Fruit fly (Drosophila melanogaster) whole organism, embryonic: ENCODE measurements around the gene CG14618.

Experiments used
- BEAF-32 ChIP-seq: fragments of 200-800 bp; sonication (Bioruptor generic); optimal IDR thresholded peaks from 3 replicates; lab custom pipeline; 2017; ENCODE audit warnings: missing biosample characterization, missing genetic modification characterization, mild to moderate bottlenecking, moderate library complexity, missing genetic modification reagents
- Blimp-1 ChIP-seq: fragments of 200-800 bp; sonication (Bioruptor generic); optimal IDR thresholded peaks from 3 replicates; lab custom pipeline; 2018; ENCODE audit warnings: missing biosample characterization, missing genetic modification characterization, mild to moderate bottlenecking, moderate library complexity, missing genetic modification reagents
- CG10366 ChIP-seq: fragments of 200-800 bp; sonication (Bioruptor generic); IDR thresholded peaks from 2 replicates; pipeline ENCODE4 v1.3.6; 2022; ENCODE audit warnings: missing biosample characterization, missing genetic modification characterization
- CG11696 ChIP-seq: fragments of 200-800 bp; sonication (Bioruptor generic); IDR thresholded peaks from 2 replicates; pipeline ENCODE4 v1.3.6; 2022; ENCODE audit warnings: missing biosample characterization, missing genetic modification characterization
- CG13287 ChIP-seq: fragments of 200-800 bp; sonication (Bioruptor generic); IDR thresholded peaks from 2 replicates; pipeline ENCODE4 v1.3.6; 2022; ENCODE audit warnings: missing biosample characterization, missing genetic modification characterization; ENCODE audit not compliant: partially characterized antibody
- CG15269 ChIP-seq: fragments of 200-800 bp; sonication (Bioruptor generic); optimal IDR thresholded peaks from 2 replicates; lab custom pipeline; 2018; ENCODE audit warnings: missing biosample characterization, mild to moderate bottlenecking, missing genetic modification characterization, moderate library complexity
- CG15601 ChIP-seq: fragments of 200-800 bp; sonication (Bioruptor generic); optimal IDR thresholded peaks from 3 replicates; lab custom pipeline; 2019; ENCODE audit warnings: missing biosample characterization, mild to moderate bottlenecking, missing genetic modification characterization, moderate library complexity
- CG2875 ChIP-seq: fragments of 200-800 bp; sonication (Bioruptor generic); optimal IDR thresholded peaks from 2 replicates; lab custom pipeline; 2017; ENCODE audit warnings: missing biosample characterization, mild to moderate bottlenecking, missing genetic modification characterization, missing genetic modification reagents
- CG31441 ChIP-seq: fragments of 200-800 bp; sonication (Bioruptor generic); IDR thresholded peaks from 2 replicates; pipeline ENCODE4 v1.3.6; 2022; ENCODE audit warnings: missing biosample characterization, missing genetic modification characterization
- CG4617 ChIP-seq: fragments of 200-800 bp; sonication (Bioruptor generic); optimal IDR thresholded peaks from 3 replicates; lab custom pipeline; 2016; ENCODE audit warnings: missing biosample characterization, missing genetic modification characterization, borderline replicate concordance
- CG7839 ChIP-seq: fragments of 200-800 bp; sonication (Bioruptor generic); optimal IDR thresholded peaks from 3 replicates; lab custom pipeline; 2018; ENCODE audit warnings: missing biosample characterization, mild to moderate bottlenecking, missing genetic modification characterization, moderate library complexity
- CG8924 ChIP-seq: fragments of 200-800 bp; optimal IDR thresholded peaks from 3 replicates; lab custom pipeline; 2019; ENCODE audit warnings: missing biosample characterization, mild to moderate bottlenecking, missing genetic modification characterization, moderate library complexity
- CG8944 ChIP-seq: fragments of 200-800 bp; sonication (Bioruptor generic); optimal IDR thresholded peaks from 3 replicates; lab custom pipeline; 2016; ENCODE audit warnings: missing biosample characterization, missing genetic modification characterization
- D19A ChIP-seq: fragments of 200-800 bp; optimal IDR thresholded peaks from 3 replicates; lab custom pipeline; 2019; ENCODE audit warnings: missing biosample characterization, mild to moderate bottlenecking, missing genetic modification characterization, moderate library complexity
- Deaf1 ChIP-seq: fragments of 200-800 bp; optimal IDR thresholded peaks from 3 replicates; lab custom pipeline; 2019; ENCODE audit warnings: missing biosample characterization, mild to moderate bottlenecking, missing genetic modification characterization, moderate library complexity
- Hr3 ChIP-seq: fragments of 200-800 bp; sonication (Bioruptor generic); optimal IDR thresholded peaks from 3 replicates; lab custom pipeline; 2016; ENCODE audit warnings: missing biosample characterization, missing genetic modification characterization
- Jarid2 ChIP-seq: fragments of 200-800 bp; sonication (Bioruptor generic); optimal IDR thresholded peaks from 3 replicates; lab custom pipeline; 2017; ENCODE audit warnings: mild to moderate bottlenecking, missing biosample characterization, missing genetic modification reagents, missing genetic modification characterization
- Six4 ChIP-seq: fragments of 200-800 bp; sonication (Bioruptor generic); optimal IDR thresholded peaks from 2 replicates; lab custom pipeline; 2016; ENCODE audit warnings: missing biosample characterization, missing genetic modification characterization
- Trl ChIP-seq, 3 experiments: fragments of >200 bp in 2 of 3; fragments of 200-800 bp in 1 of 3; sonication (Bioruptor generic) in 1 of 3; optimal IDR thresholded peaks; 2 replicates in 1 of 3; 3 replicates in 2 of 3; lab custom pipeline; 2016 to 2017; ENCODE audit warnings: missing biosample characterization in 1 of 3, missing genetic modification characterization in 1 of 3
- cg ChIP-seq: fragments of 200-800 bp; sonication (Bioruptor generic); optimal IDR thresholded peaks from 3 replicates; lab custom pipeline; 2019; ENCODE audit warnings: missing biosample characterization, mild to moderate bottlenecking, missing genetic modification characterization, moderate library complexity
- chinmo ChIP-seq: fragments of 200-800 bp; sonication (Bioruptor generic); IDR thresholded peaks from 4 replicates; pipeline ENCODE4 v1.3.6; 2022; ENCODE audit warnings: missing biosample characterization, missing genetic modification characterization; ENCODE audit not compliant: partially characterized antibody
- ci ChIP-seq: fragments of 200-800 bp; sonication (Bioruptor generic); IDR thresholded peaks from 3 replicates; pipeline ENCODE4 v1.3.6; 2022; ENCODE audit warnings: missing biosample characterization, missing genetic modification characterization
- cwo ChIP-seq: fragments of 200-800 bp; sonication (Bioruptor generic); optimal IDR thresholded peaks from 3 replicates; lab custom pipeline; 2017; ENCODE audit warnings: missing biosample characterization, missing genetic modification characterization, mild to moderate bottlenecking, moderate library complexity, missing genetic modification reagents
- gcm ChIP-seq: fragments of 200-800 bp; sonication (Bioruptor generic); optimal IDR thresholded peaks from 2 replicates; lab custom pipeline; 2019; ENCODE audit warnings: missing biosample characterization, mild to moderate bottlenecking, missing genetic modification characterization, moderate library complexity
- jumu ChIP-seq: fragments of 200-800 bp; sonication (Bioruptor generic); optimal IDR thresholded peaks from 3 replicates; lab custom pipeline; 2016; ENCODE audit warnings: missing biosample characterization, missing genetic modification characterization
- maf-S ChIP-seq: fragments of 200-800 bp; sonication (Bioruptor generic); optimal IDR thresholded peaks from 2 replicates; lab custom pipeline; 2016; ENCODE audit warnings: missing biosample characterization, missing genetic modification characterization
- oc ChIP-seq: fragments of 200-800 bp; sonication (Bioruptor generic); optimal IDR thresholded peaks from 2 replicates; lab custom pipeline; 2018; ENCODE audit warnings: missing biosample characterization, mild to moderate bottlenecking, missing genetic modification characterization, moderate library complexity
- odd ChIP-seq: fragments of 200-800 bp; sonication (Bioruptor generic); optimal IDR thresholded peaks from 2 replicates; lab custom pipeline; 2017; ENCODE audit warnings: missing biosample characterization, mild to moderate bottlenecking, missing genetic modification characterization
- rib ChIP-seq: fragments of 200-800 bp; sonication (Bioruptor generic); IDR thresholded peaks from 2 replicates; pipeline ENCODE4 v1.3.6; 2022; ENCODE audit warnings: missing biosample characterization, missing genetic modification characterization
- sc ChIP-seq, 3 experiments: fragments of >200 bp in 2 of 3; fragments of 200-800 bp in 1 of 3; sonication (Bioruptor generic) in 1 of 3; optimal IDR thresholded peaks; 2 replicates in 2 of 3; 3 replicates in 1 of 3; lab custom pipeline; 2017; ENCODE audit warnings: mild to moderate bottlenecking in 1 of 3, missing biosample characterization in 1 of 3, missing genetic modification characterization in 1 of 3, missing genetic modification reagents in 1 of 3
- sd ChIP-seq: fragments of 200-800 bp; sonication (Bioruptor generic); optimal IDR thresholded peaks from 3 replicates; lab custom pipeline; 2018; ENCODE audit warnings: missing biosample characterization, mild to moderate bottlenecking, missing genetic modification characterization, moderate library complexity
- sens ChIP-seq: fragments of 200-800 bp; sonication (Bioruptor generic); peaks from one replicate; lab custom pipeline; 2016; ENCODE audit warnings: missing biosample characterization, missing genetic modification characterization

Gene CG14618

dm6 chrX:22512071-22512470, 38.6 kb downstream of the CG14618 start (continued):
- TF ChIP-seq cg (GFP tag; lab: Kevin White, UChicago) (peak; percentile 55), sc (optimal IDR thresholded peaks at IDR 0.05; lab: Kevin White, UChicago) (no peak), sc (GFP tag; optimal IDR thresholded peaks at IDR 0.05; lab: Kevin White, UChicago) (no peak), CG2875 (GFP tag; lab: Kevin White, UChicago) (no peak), Deaf1 (tag; lab: Kevin White, UChicago) (peak; percentile 6), Trl (optimal IDR thresholded peaks at IDR 0.05; lab: Kevin White, UChicago) (no peak), Trl (GFP tag; optimal IDR thresholded peaks at IDR 0.05; lab: Kevin White, UChicago) (no peak), Blimp-1 (GFP tag; lab: Kevin White, UChicago) (peak; percentile 86), CG8944 (no peak), cwo (GFP tag; lab: Kevin White, UChicago) (no peak), CG4617 (GFP tag; lab: Kevin White, UChicago) (no peak), gcm (GFP tag; lab: Kevin White, UChicago) (no peak), D19A (tag; lab: Kevin White, UChicago) (no peak), maf-S (GFP tag; lab: Kevin White, UChicago) (no peak), odd (GFP tag; lab: Kevin White, UChicago) (no peak), jumu (no peak), Hr3 (GFP tag; lab: Kevin White, UChicago) (no peak), BEAF-32 (no peak), CG10366 (GFP tag; lab: Robert Waterston, UW) (no peak), Six4 (GFP tag; lab: Kevin White, UChicago) (no peak), CG15269 (tag; lab: Kevin White, UChicago) (no peak), CG8924 (tag; lab: Kevin White, UChicago) (no peak), CG31441 (no peak)
- TF ChIP-seq, all 482 proteins: peak for 5

- 0 out of 4 replicates have a peak, but pooled peaks have one; percentile 45 for TF ChIP-seq chinmo (GFP tag; lab: Robert Waterston, UW)
- peak; percentile 21 for TF ChIP-seq sd (tag; lab: Kevin White, UChicago)
- TF ChIP-seq CG7839 (tag; lab: Kevin White, UChicago): no peak
- TF ChIP-seq sens (GFP tag; lab: Kevin White, UChicago): peak; percentile 48
- peak; percentile 97 for TF ChIP-seq CG15601
- TF ChIP-seq Jarid2 (GFP tag; lab: Kevin White, UChicago): peak; percentile 42
- peak; percentile 41 for TF ChIP-seq oc (tag; lab: Kevin White, UChicago)
- no peak for TF ChIP-seq rib (GFP tag; lab: Robert Waterston, UW)
- peak; percentile 36 for TF ChIP-seq CG15269 (tag; lab: Kevin White, UChicago)
- peak; percentile 39 for TF ChIP-seq Deaf1 (tag; lab: Kevin White, UChicago)
- TF ChIP-seq ci: 0 out of 3 replicates have a peak, but pooled peaks have one; percentile 1
- no peak for TF ChIP-seq CG11696
- peak; percentile 13; the same call in 1 of the 2 replicates for TF ChIP-seq CG13287 (GFP tag; lab: Robert Waterston, UW)
Measured at dm6 chrX:22514948-22515347, 41.5 kb downstream of the CG14618 start, which contains the start of gene CG17600. TSS of gene CG17600 (plus strand) at chrX:22515197.
